Fruit fly (Drosophila melanogaster) whole organism, prepupa: ENCODE measurements around the gene Vps33B.

ENCODE experiments used
- CG10631 ChIP-seq: fragments of 200-800 bp; sonication (Bioruptor generic); optimal IDR thresholded peaks from 2 replicates; lab custom pipeline; 2016; ENCODE audit warnings: missing biosample characterization, missing genetic modification characterization
- CG11762 ChIP-seq: fragments of 200-800 bp; sonication (Bioruptor generic); optimal IDR thresholded peaks from 3 replicates; lab custom pipeline; 2016; ENCODE audit warnings: missing biosample characterization, missing genetic modification characterization; ENCODE audit not compliant: insufficient read depth
- CG11902 ChIP-seq: fragments of 200-800 bp; sonication (Bioruptor generic); optimal IDR thresholded peaks from 3 replicates; lab custom pipeline; 2016; ENCODE audit warnings: missing biosample characterization, missing genetic modification characterization
- CG16779 ChIP-seq: fragments of 200-800 bp; sonication (Bioruptor generic); optimal IDR thresholded peaks from 3 replicates; lab custom pipeline; 2017; ENCODE audit warnings: missing biosample characterization, mild to moderate bottlenecking, missing genetic modification characterization
- CG31627 ChIP-seq: fragments of 200-800 bp; sonication (Bioruptor generic); optimal IDR thresholded peaks from 3 replicates; lab custom pipeline; 2016; ENCODE audit warnings: missing biosample characterization, missing genetic modification characterization
- CG32006 ChIP-seq: fragments of 200-800 bp; sonication (Bioruptor generic); optimal IDR thresholded peaks from 3 replicates; lab custom pipeline; 2017; ENCODE audit warnings: missing biosample characterization, mild to moderate bottlenecking, missing genetic modification characterization
- CG34406 ChIP-seq: fragments of 200-800 bp; sonication (Bioruptor generic); optimal IDR thresholded peaks from 3 replicates; lab custom pipeline; 2016; ENCODE audit warnings: missing biosample characterization, missing genetic modification characterization
- CG3919 ChIP-seq: fragments of 200-800 bp; sonication (Bioruptor generic); optimal IDR thresholded peaks from 3 replicates; lab custom pipeline; 2016; ENCODE audit warnings: missing biosample characterization, missing genetic modification characterization
- CG4318 ChIP-seq: fragments of 200-800 bp; sonication (Bioruptor generic); optimal IDR thresholded peaks from 3 replicates; lab custom pipeline; 2017; ENCODE audit warnings: missing biosample characterization, mild to moderate bottlenecking, missing genetic modification characterization
- CG6276 ChIP-seq: fragments of 200-800 bp; sonication (Bioruptor generic); optimal IDR thresholded peaks from 2 replicates; lab custom pipeline; 2017; ENCODE audit warnings: missing biosample characterization, mild to moderate bottlenecking, missing genetic modification characterization
- CG6792 ChIP-seq: fragments of 200-800 bp; sonication (Bioruptor generic); optimal IDR thresholded peaks from 3 replicates; lab custom pipeline; 2016; ENCODE audit warnings: missing biosample characterization, missing genetic modification characterization
- CG6854 ChIP-seq: fragments of 200-800 bp; sonication (Bioruptor generic); optimal IDR thresholded peaks from 2 replicates; lab custom pipeline; 2017; ENCODE audit warnings: missing biosample characterization, mild to moderate bottlenecking, missing genetic modification characterization
- CG7368 ChIP-seq: fragments of 200-800 bp; sonication (Bioruptor generic); optimal IDR thresholded peaks from 3 replicates; lab custom pipeline; 2016; ENCODE audit warnings: missing biosample characterization, missing genetic modification characterization
- CG8319 ChIP-seq: fragments of 200-800 bp; sonication (Bioruptor generic); optimal IDR thresholded peaks from 3 replicates; lab custom pipeline; 2016; ENCODE audit warnings: missing biosample characterization, missing genetic modification characterization
- CG8632 ChIP-seq: fragments of 200-800 bp; sonication (Bioruptor generic); optimal IDR thresholded peaks from 3 replicates; lab custom pipeline; 2016; ENCODE audit warnings: missing biosample characterization, missing genetic modification characterization
- CG9139 ChIP-seq: fragments of 200-800 bp; sonication (Bioruptor generic); optimal IDR thresholded peaks from 3 replicates; lab custom pipeline; 2017; ENCODE audit warnings: missing biosample characterization, mild to moderate bottlenecking, missing genetic modification characterization
- Eip75B ChIP-seq: fragments of 200-800 bp; sonication (Bioruptor generic); optimal IDR thresholded peaks from 3 replicates; lab custom pipeline; 2016; ENCODE audit warnings: missing biosample characterization, missing genetic modification characterization
- Eip78C ChIP-seq: fragments of 200-800 bp; sonication (Bioruptor generic); peaks from one replicate; lab custom pipeline; 2016; ENCODE audit warnings: missing biosample characterization, missing genetic modification characterization
- Eip93F ChIP-seq: fragments of 200-800 bp; sonication (Bioruptor generic); optimal IDR thresholded peaks from 2 replicates; lab custom pipeline; 2016; ENCODE audit warnings: missing biosample characterization, mild to moderate bottlenecking, missing genetic modification characterization
- Ets21C ChIP-seq: fragments of 200-800 bp; sonication (Bioruptor generic); optimal IDR thresholded peaks from 3 replicates; lab custom pipeline; 2016; ENCODE audit warnings: missing biosample characterization, missing genetic modification characterization
- Gug ChIP-seq: fragments of 200-800 bp; sonication (Bioruptor generic); IDR thresholded peaks from 2 replicates; pipeline ENCODE4 v1.3.6; 2022; ENCODE audit warnings: missing biosample characterization, missing genetic modification characterization
- Hr38 ChIP-seq: sonication (Bioruptor generic); optimal IDR thresholded peaks from 2 replicates; lab custom pipeline; 2016; ENCODE audit warnings: missing biosample characterization, missing genetic modification characterization
- Hr39 ChIP-seq: fragments of 200-800 bp; sonication (Bioruptor generic); optimal IDR thresholded peaks from 2 replicates; lab custom pipeline; 2016; ENCODE audit warnings: missing biosample characterization, missing genetic modification characterization
- Hr4 ChIP-seq: fragments of 200-800 bp; sonication (Bioruptor generic); optimal IDR thresholded peaks from 3 replicates; lab custom pipeline; 2016; ENCODE audit warnings: missing biosample characterization, missing genetic modification characterization
- Lpt ChIP-seq: fragments of 200-800 bp; sonication (Bioruptor generic); optimal IDR thresholded peaks from 3 replicates; lab custom pipeline; 2016; ENCODE audit warnings: missing biosample characterization, missing genetic modification characterization
- OdsH ChIP-seq: fragments of 200-800 bp; sonication (Bioruptor generic); optimal IDR thresholded peaks from 3 replicates; lab custom pipeline; 2016; ENCODE audit warnings: missing biosample characterization, missing genetic modification characterization
- Smox ChIP-seq: fragments of 200-800 bp; sonication (Bioruptor generic); optimal IDR thresholded peaks from 3 replicates; lab custom pipeline; 2016; ENCODE audit warnings: missing biosample characterization, missing genetic modification characterization
- Sox14 ChIP-seq: fragments of 200-800 bp; sonication (Bioruptor generic); optimal IDR thresholded peaks from 3 replicates; lab custom pipeline; 2016; ENCODE audit warnings: missing biosample characterization, missing genetic modification characterization
- achi ChIP-seq: fragments of 200-800 bp; sonication (Bioruptor generic); optimal IDR thresholded peaks from 3 replicates; lab custom pipeline; 2016; ENCODE audit warnings: missing biosample characterization, missing genetic modification characterization
- acj6 ChIP-seq: fragments of 200-800 bp; sonication (Bioruptor generic); optimal IDR thresholded peaks from 3 replicates; lab custom pipeline; 2016; ENCODE audit warnings: missing biosample characterization, missing genetic modification characterization
- cyc ChIP-seq: fragments of 200-800 bp; sonication (Bioruptor generic); optimal IDR thresholded peaks from 3 replicates; lab custom pipeline; 2016; ENCODE audit warnings: missing biosample characterization, missing genetic modification characterization
- dac ChIP-seq: fragments of 200-800 bp; sonication (Bioruptor generic); optimal IDR thresholded peaks from 2 replicates; lab custom pipeline; 2017; ENCODE audit warnings: missing biosample characterization, mild to moderate bottlenecking, missing genetic modification characterization
- dsx ChIP-seq: fragments of 200-800 bp; optimal IDR thresholded peaks from 3 replicates; lab custom pipeline; 2019; ENCODE audit warnings: missing biosample characterization, mild to moderate bottlenecking, missing genetic modification characterization, moderate library complexity; ENCODE audit not compliant: poor library complexity, severe bottlenecking
- eg ChIP-seq: fragments of 200-800 bp; sonication (Bioruptor generic); IDR thresholded peaks from 3 replicates; pipeline ENCODE4 v1.3.6; 2022; ENCODE audit warnings: missing biosample characterization, missing genetic modification characterization
- fd59A ChIP-seq: fragments of 200-800 bp; sonication (Bioruptor generic); optimal IDR thresholded peaks from 2 replicates; lab custom pipeline; 2017; ENCODE audit warnings: missing biosample characterization, mild to moderate bottlenecking, missing genetic modification characterization, missing genetic modification reagents
- fd85E ChIP-seq: fragments of 200-800 bp; sonication (Bioruptor generic); optimal IDR thresholded peaks from 3 replicates; lab custom pipeline; 2016; ENCODE audit warnings: missing biosample characterization, missing genetic modification characterization
- fkh ChIP-seq: fragments of 200-800 bp; sonication (Bioruptor generic); optimal IDR thresholded peaks from 3 replicates; lab custom pipeline; 2017; ENCODE audit warnings: missing biosample characterization, mild to moderate bottlenecking, missing genetic modification characterization, moderate library complexity
- lz ChIP-seq: fragments of 200-800 bp; sonication (Bioruptor generic); optimal IDR thresholded peaks from 3 replicates; lab custom pipeline; 2016; ENCODE audit warnings: missing biosample characterization, missing genetic modification characterization
- pdm3 ChIP-seq: fragments of 200-800 bp; sonication (Bioruptor generic); optimal IDR thresholded peaks from 3 replicates; lab custom pipeline; 2016; ENCODE audit warnings: missing biosample characterization, missing genetic modification characterization
- salr ChIP-seq, 2 experiments: fragments of 200-800 bp; sonication (Bioruptor generic); optimal IDR thresholded peaks; 3 replicates each; lab custom pipeline; 2016 to 2018; ENCODE audit warnings: missing biosample characterization in 2 of 2, missing genetic modification characterization in 2 of 2, mild to moderate bottlenecking in 1 of 2
- spab ChIP-seq: fragments of 200-800 bp; sonication (Bioruptor generic); optimal IDR thresholded peaks from 2 replicates; lab custom pipeline; 2017; ENCODE audit warnings: missing biosample characterization, mild to moderate bottlenecking, missing genetic modification characterization, missing genetic modification reagents
- ss ChIP-seq, 2 experiments: fragments of 200-800 bp; sonication (Bioruptor generic); optimal IDR thresholded peaks; 2 replicates in 1 of 2; 3 replicates in 1 of 2; lab custom pipeline; 2017 to 2018; ENCODE audit warnings: mild to moderate bottlenecking in 2 of 2, missing biosample characterization in 2 of 2, missing genetic modification characterization in 2 of 2, moderate library complexity in 1 of 2
- svp ChIP-seq: fragments of 200-800 bp; sonication (Bioruptor generic); peaks from one replicate; lab custom pipeline; 2016; ENCODE audit warnings: missing biosample characterization, missing genetic modification characterization
- topi ChIP-seq: fragments of 200-800 bp; sonication (Bioruptor generic); optimal IDR thresholded peaks from 3 replicates; lab custom pipeline; 2016; ENCODE audit warnings: missing biosample characterization, missing genetic modification characterization
- vri ChIP-seq: fragments of 200-800 bp; sonication (Bioruptor generic); optimal IDR thresholded peaks from 3 replicates; lab custom pipeline; 2016; ENCODE audit warnings: missing biosample characterization, mild to moderate bottlenecking, missing genetic modification characterization

The Vps33B gene

dm6 chr3R:25471853-25472634, 1.2 kb upstream of the Vps33B start (continued):
- no peak for TF ChIP-seq CG6276 (GFP tag; lab: Kevin White, UChicago)
- TF ChIP-seq CG16779: no peak
- TF ChIP-seq, all 60 proteins: peak for 6

DNA sequence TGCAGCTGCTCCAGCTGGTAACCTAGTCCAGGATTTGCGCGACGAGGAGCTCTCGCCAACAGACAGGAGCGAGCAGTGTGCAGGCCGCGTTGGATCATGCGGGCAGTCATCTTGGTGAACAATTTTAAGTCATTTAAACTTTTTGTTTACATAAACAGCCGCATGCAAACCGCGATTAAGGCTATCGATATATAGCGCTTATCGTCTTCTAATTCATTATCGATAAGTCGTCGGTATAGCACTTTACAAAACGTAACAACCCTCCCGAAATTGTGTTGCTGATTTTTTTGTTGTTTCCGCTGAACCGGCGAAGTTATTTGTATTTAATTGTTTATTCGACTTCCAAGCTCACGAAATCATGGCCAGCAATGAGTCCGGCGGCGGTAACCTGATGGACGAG, 3.5 kb downstream of the Vps33B start, which contains the start of the genes CG4553 and MED28:
Gene CG4553 (minus strand): TSS at position 172 of the 400 bp plus-strand sequence.
Gene MED28 (plus strand): TSS at position 260 of the 400 bp plus-strand sequence.
- TF ChIP-seq eg (GFP tag; lab: Robert Waterston, UW): no peak
- TF ChIP-seq fkh: peak; percentile 95
- no peak for TF ChIP-seq CG3919 (GFP tag; lab: Kevin White, UChicago)
- no peak for TF ChIP-seq Hr39 (GFP tag; lab: Kevin White, UChicago)
- TF ChIP-seq CG11902 (GFP tag; lab: Kevin White, UChicago): no peak
- TF ChIP-seq acj6 (GFP tag; lab: Kevin White, UChicago): no peak
- TF ChIP-seq spab (GFP tag; lab: Kevin White, UChicago): no peak

DNA sequence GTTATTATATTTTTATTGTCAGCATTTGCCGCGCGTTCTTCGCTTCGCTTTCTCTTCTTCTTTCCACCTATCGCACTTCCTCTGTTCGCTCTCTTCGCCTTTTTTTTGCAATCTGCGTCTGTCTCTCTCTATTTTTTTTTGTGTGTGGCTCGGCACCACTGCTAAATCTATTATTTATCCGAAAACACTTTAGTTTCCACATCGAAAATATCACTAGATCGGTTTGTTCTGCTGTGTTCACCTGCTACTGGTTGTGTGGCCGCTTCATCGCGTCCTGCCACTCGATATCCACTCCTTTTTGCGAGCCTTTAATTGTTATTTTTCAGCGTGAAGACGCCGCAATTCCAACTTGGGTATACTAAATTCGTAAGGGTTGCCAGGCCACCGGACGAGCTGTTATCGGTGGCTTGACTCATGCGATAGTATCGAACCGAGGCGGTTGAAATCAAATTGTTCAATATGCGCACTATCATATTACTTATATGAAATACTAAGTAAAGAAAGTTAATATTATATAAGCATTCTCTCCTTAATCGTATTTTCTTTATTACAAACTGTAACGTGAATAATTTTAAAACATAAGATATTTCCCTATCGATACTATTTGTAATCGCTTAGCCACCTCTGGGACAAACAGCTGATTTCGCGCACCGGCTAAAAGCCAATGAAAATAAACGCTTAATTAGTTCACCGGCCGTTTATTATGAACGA, 9.3 kb downstream of the Vps33B start, which contains the start of the genes XNP, CG42488 and CG5116:
Gene XNP (minus strand): TSS at position 372 of the 711 bp plus-strand sequence.
Gene CG42488 (plus strand): TSS at position 636 of the 711 bp plus-strand sequence.
Gene CG5116 (plus strand): TSS at position 636 of the 711 bp plus-strand sequence.
- no peak for TF ChIP-seq CG8319
- TF ChIP-seq CG8632 (GFP tag; lab: Kevin White, UChicago): peak; percentile 17
- TF ChIP-seq pdm3 (GFP tag; lab: Kevin White, UChicago): no peak
- no peak for TF ChIP-seq achi (GFP tag; lab: Kevin White, UChicago)
- no peak for TF ChIP-seq Hr4 (GFP tag; lab: Kevin White, UChicago)
- peak; percentile 83 for TF ChIP-seq CG9139 (GFP tag; lab: Kevin White, UChicago)
- peak; percentile 68 for TF ChIP-seq dac (GFP tag; lab: Kevin White, UChicago)
- no peak for TF ChIP-seq Ets21C (GFP tag; lab: Kevin White, UChicago)
- TF ChIP-seq fd85E (GFP tag; lab: Kevin White, UChicago): no peak
- peak; percentile 32 for TF ChIP-seq cyc (GFP tag; lab: Kevin White, UChicago)
- TF ChIP-seq CG16779: peak; percentile 87
- peak; percentile 42 for TF ChIP-seq CG6854 (GFP tag; lab: Kevin White, UChicago)
- TF ChIP-seq CG11762 (GFP tag; lab: Kevin White, UChicago): no peak
- peak; percentile 90 for TF ChIP-seq ss (GFP tag; optimal IDR thresholded peaks at IDR 0.05; lab: Kevin White, UChicago)
- TF ChIP-seq dsx (GFP tag; lab: Kevin White, UChicago): peak; percentile 69
- TF ChIP-seq svp (GFP tag; lab: Kevin White, UChicago): no peak
- peak; percentile 62 for TF ChIP-seq lz (GFP tag; lab: Kevin White, UChicago)
- TF ChIP-seq Gug (GFP tag; lab: Robert Waterston, UW): no peak
- TF ChIP-seq Smox (GFP tag; lab: Kevin White, UChicago): no peak
- peak; percentile 44 for TF ChIP-seq fd59A (GFP tag; lab: Kevin White, UChicago)
- TF ChIP-seq vri: no peak
- no peak for TF ChIP-seq CG6792 (GFP tag; lab: Kevin White, UChicago)
- no peak for TF ChIP-seq topi
- no peak for TF ChIP-seq CG7368 (GFP tag; lab: Kevin White, UChicago)
- peak; percentile 51 for TF ChIP-seq Eip78C (GFP tag; lab: Kevin White, UChicago)
- peak; percentile 35 for TF ChIP-seq CG31627 (GFP tag; lab: Kevin White, UChicago)
- peak in 1 of 2 experiments; percentile 73 for TF ChIP-seq salr (GFP tag; optimal IDR thresholded peaks at IDR 0.05; lab: Kevin White, UChicago)
- no peak for TF ChIP-seq CG3919 (GFP tag; lab: Kevin White, UChicago)
- peak; percentile 73 for TF ChIP-seq CG32006 (GFP tag; lab: Kevin White, UChicago)
- TF ChIP-seq CG10631 (GFP tag; lab: Kevin White, UChicago): no peak
- TF ChIP-seq CG11902 (GFP tag; lab: Kevin White, UChicago): no peak
- TF ChIP-seq CG4318: no peak
- TF ChIP-seq OdsH (GFP tag; lab: Kevin White, UChicago): no peak
- TF ChIP-seq spab (GFP tag; lab: Kevin White, UChicago): peak; percentile 80
- peak; percentile 26 for TF ChIP-seq CG34406
- TF ChIP-seq Eip93F (GFP tag; lab: Kevin White, UChicago): no peak
- peak; percentile 57 for TF ChIP-seq Sox14 (GFP tag; lab: Kevin White, UChicago)
- TF ChIP-seq CG6276 (GFP tag; lab: Kevin White, UChicago): peak; percentile 91
- no peak for TF ChIP-seq Eip75B (GFP tag; lab: Kevin White, UChicago)
- TF ChIP-seq Lpt: peak; percentile 79
- no peak for TF ChIP-seq Hr38
